Fruit fly (Drosophila melanogaster): Measurements from ENCODE around the gene CG10650.

DNA sequence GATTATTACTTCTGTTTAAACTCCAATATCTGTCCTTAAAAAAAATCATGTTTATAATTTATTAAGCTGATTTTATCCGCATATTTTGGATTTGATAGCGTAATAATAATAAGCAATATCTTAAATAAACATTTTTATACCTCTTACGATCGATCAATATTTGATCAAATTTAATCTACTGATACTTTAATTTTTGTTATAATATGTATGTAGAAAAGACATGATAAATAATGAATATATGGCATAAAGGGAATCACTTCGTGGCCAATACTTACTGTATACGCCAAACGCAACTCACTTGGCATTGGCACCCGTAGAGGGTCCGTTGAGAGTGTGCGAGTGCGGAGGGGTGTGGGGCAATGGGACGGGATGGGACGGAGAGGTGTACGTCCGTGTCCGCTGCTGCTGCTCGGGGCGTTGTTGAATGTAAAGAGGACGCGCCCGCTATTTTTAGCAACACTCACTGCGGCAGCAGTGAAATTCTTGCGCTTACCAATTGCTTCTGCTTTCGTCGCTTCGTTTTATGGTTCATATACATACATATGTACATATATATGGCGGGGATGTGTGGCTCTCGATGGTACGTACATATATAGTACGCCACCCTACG is 40.5 kb upstream of the CG10650 start:
- no peak for TF ChIP-seq usp (GFP tag; optimal IDR thresholded peaks at IDR 0.05)
- no peak for TF ChIP-seq psq (optimal IDR thresholded peaks at IDR 0.05)
- TF ChIP-seq pan (optimal IDR thresholded peaks at IDR 0.05): no peak
- no peak for TF ChIP-seq CG8478 (optimal IDR thresholded peaks at IDR 0.05)
- TF ChIP-seq Dll (optimal IDR thresholded peaks at IDR 0.05): no peak
- no peak for TF ChIP-seq EcR (GFP tag; optimal IDR thresholded peaks at IDR 0.05)
